Fruit fly (Drosophila melanogaster): ENCODE measurements around the gene Cpr65Aw.

DNA sequence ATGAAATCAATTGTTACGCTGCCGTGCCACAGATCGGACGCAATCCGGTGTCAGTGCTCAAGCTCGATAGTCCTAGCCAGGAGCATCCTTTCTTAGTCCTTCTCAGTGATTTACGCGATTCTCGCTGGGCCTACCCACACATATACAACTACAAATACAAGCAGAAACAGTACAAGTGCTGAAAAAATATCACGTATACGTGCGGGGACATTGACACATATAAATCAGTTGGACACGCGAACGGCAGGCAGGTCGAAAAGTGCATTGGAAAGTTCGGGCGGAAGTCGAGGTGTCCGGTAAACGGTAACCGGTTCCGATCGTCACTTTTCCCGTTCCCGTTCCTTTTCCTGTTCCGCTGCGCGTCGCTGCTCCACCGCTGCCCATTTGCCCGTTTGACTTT lies 30.8 kb downstream of the Cpr65Aw start:
- TF ChIP-seq CG6808 (GFP tag; optimal IDR thresholded peaks at IDR 0.05): no peak
- no peak for TF ChIP-seq pdm3 (GFP tag; optimal IDR thresholded peaks at IDR 0.05)
- no peak for TF ChIP-seq svp (GFP tag)
- no peak for TF ChIP-seq Hr4 (GFP tag; optimal IDR thresholded peaks at IDR 0.05)
- TF ChIP-seq Blimp-1 (GFP tag; optimal IDR thresholded peaks at IDR 0.05): no peak
- no peak for TF ChIP-seq Hr39 (GFP tag; optimal IDR thresholded peaks at IDR 0.05)
- TF ChIP-seq CG3919 (GFP tag; optimal IDR thresholded peaks at IDR 0.05): no peak
